Worm (Caenorhabditis elegans) whole organism, young adult: ENCODE measurements around the gene col-36.

Experiments used
- B0019.2 ChIP-seq: fragments of 200-800 bp; sonication (Bioruptor generic); conservative IDR thresholded peaks from 2 replicates; pipeline ENCODE4 v1.3.6; 2022; ENCODE audit warnings: missing genetic modification reagents, missing genetic modification characterization, missing compliant biosample characterization
- C17E4.6 ChIP-seq: fragments of 200-800 bp; sonication (Bioruptor generic); IDR thresholded peaks from 2 replicates; pipeline ENCODE4 v1.3.6; 2022; ENCODE audit warnings: missing genetic modification reagents, missing genetic modification characterization, missing compliant biosample characterization
- F22D6.2 ChIP-seq: sonication (generic microtip); optimal IDR thresholded peaks from 2 replicates; lab custom pipeline; 2016; ENCODE audit warnings: mild to moderate bottlenecking, missing genetic modification characterization, missing compliant biosample characterization
- F33H1.4 ChIP-seq: fragments of 200-800 bp; sonication (Bioruptor generic); IDR thresholded peaks from 2 replicates; pipeline ENCODE4 v1.3.6; 2022; ENCODE audit warnings: missing genetic modification reagents, missing genetic modification characterization, missing compliant biosample characterization
- F39B2.1 ChIP-seq: fragments of 200-800 bp; sonication (Bioruptor generic); IDR thresholded peaks from 2 replicates; pipeline ENCODE4 v1.3.6; 2022; ENCODE audit warnings: missing genetic modification reagents, missing genetic modification characterization, missing compliant biosample characterization
- F49E8.2 ChIP-seq: sonication (generic microtip); optimal IDR thresholded peaks from 3 replicates; lab custom pipeline; 2017; ENCODE audit warnings: missing genetic modification characterization, mild to moderate bottlenecking, missing compliant biosample characterization, antibody characterized with exemption, moderate library complexity; ENCODE audit not compliant: insufficient read depth
- F57A8.1 ChIP-seq: fragments of 200-800 bp; sonication (Bioruptor generic); optimal IDR thresholded peaks from 2 replicates; lab custom pipeline; 2018; ENCODE audit warnings: mild to moderate bottlenecking, missing genetic modification characterization, moderate library complexity, missing compliant biosample characterization
- K11D2.4 ChIP-seq: fragments of 200-800 bp; sonication (Bioruptor generic); IDR thresholded peaks from 2 replicates; pipeline ENCODE4 v1.3.6; 2022; ENCODE audit warnings: missing genetic modification reagents, missing genetic modification characterization, missing compliant biosample characterization
- T07F8.4 ChIP-seq: sonication (generic microtip); optimal IDR thresholded peaks from 2 replicates; lab custom pipeline; 2016; ENCODE audit warnings: mild to moderate bottlenecking, missing genetic modification characterization, moderate library complexity, missing compliant biosample characterization
- Y67H2A.10 ChIP-seq: fragments of 200-800 bp; sonication (Bioruptor generic); conservative IDR thresholded peaks from 2 replicates; pipeline ENCODE4 v1.3.6; 2022; ENCODE audit warnings: missing genetic modification reagents, missing genetic modification characterization, missing compliant biosample characterization
- Y95B8A.8 ChIP-seq: fragments of 200-800 bp; sonication (Bioruptor generic); IDR thresholded peaks from 2 replicates; pipeline ENCODE4 v1.3.6; 2022; ENCODE audit warnings: missing genetic modification reagents, missing genetic modification characterization, missing compliant biosample characterization
- ZK185.1 ChIP-seq: sonication (generic microtip); optimal IDR thresholded peaks from 2 replicates; lab custom pipeline; 2016; ENCODE audit warnings: mild to moderate bottlenecking, missing genetic modification characterization, missing compliant biosample characterization; ENCODE audit not compliant: poor library complexity, severe bottlenecking
- akir-1 ChIP-seq: fragments of 200-800 bp; sonication (Bioruptor generic); optimal IDR thresholded peaks from 2 replicates; lab custom pipeline; 2018; ENCODE audit warnings: mild to moderate bottlenecking, missing genetic modification characterization, moderate library complexity, missing compliant biosample characterization
- ama-1 ChIP-seq, 3 experiments: fragments of 150-350 bp in 1 of 3; sonication (generic microtip) in 2 of 3; optimal IDR thresholded peaks; 2 replicates each; lab custom pipeline; 2014 to 2018; ENCODE audit warnings: missing biosample characterization in 2 of 3, missing genetic modification characterization in 2 of 3, missing genetic modification reagents in 2 of 3
- aptf-3 ChIP-seq: fragments of 200-800 bp; sonication (Bioruptor generic); IDR thresholded peaks from 2 replicates; pipeline ENCODE4 v1.3.6; 2022; ENCODE audit warnings: missing genetic modification characterization, missing compliant biosample characterization
- attf-3 ChIP-seq: fragments of 200-800 bp; sonication (Bioruptor generic); conservative IDR thresholded peaks from 2 replicates; pipeline ENCODE4 v1.3.6; 2022; ENCODE audit warnings: missing genetic modification reagents, missing genetic modification characterization, missing compliant biosample characterization
- bed-1 ChIP-seq: fragments of 200-800 bp; sonication (Bioruptor generic); IDR thresholded peaks from 2 replicates; pipeline ENCODE4 v1.3.6; 2022; ENCODE audit warnings: missing genetic modification reagents, missing genetic modification characterization, missing compliant biosample characterization
- ccch-3 ChIP-seq: fragments of 200-800 bp; sonication (Bioruptor generic); optimal IDR thresholded peaks from 2 replicates; lab custom pipeline; 2018; ENCODE audit warnings: mild to moderate bottlenecking, missing genetic modification characterization, missing compliant biosample characterization
- ceh-40 ChIP-seq: fragments of 200-800 bp; sonication (Bioruptor generic); IDR thresholded peaks from 2 replicates; pipeline ENCODE4 v1.3.6; 2022; ENCODE audit warnings: missing genetic modification characterization, missing compliant biosample characterization
- ceh-91 ChIP-seq: fragments of 200-800 bp; sonication (Bioruptor generic); IDR thresholded peaks from 2 replicates; pipeline ENCODE4 v1.3.6; 2022; ENCODE audit warnings: missing genetic modification reagents, missing genetic modification characterization, missing compliant biosample characterization
- die-1 ChIP-seq: sonication (generic microtip); optimal IDR thresholded peaks from 2 replicates; lab custom pipeline; 2016; ENCODE audit warnings: missing genotype, mild to moderate bottlenecking, missing genetic modification characterization, missing compliant biosample characterization
- dox-1 ChIP-seq: fragments of 200-800 bp; sonication (Bioruptor generic); IDR thresholded peaks from 2 replicates; pipeline ENCODE4 v1.3.6; 2022; ENCODE audit warnings: missing genetic modification reagents, missing genetic modification characterization, missing compliant biosample characterization
- dpff-1 ChIP-seq: sonication (generic microtip); optimal IDR thresholded peaks from 2 replicates; lab custom pipeline; 2017; ENCODE audit warnings: mild to moderate bottlenecking, missing genetic modification characterization, missing compliant biosample characterization
- dpl-1 ChIP-seq: fragments of 150-350 bp; optimal IDR thresholded peaks from 2 replicates; lab custom pipeline; 2014; ENCODE audit warnings: missing biosample characterization, missing genetic modification reagents, missing genetic modification characterization
- efl-1 ChIP-seq: fragments of 150-350 bp; optimal IDR thresholded peaks from 2 replicates; lab custom pipeline; 2014; ENCODE audit warnings: missing biosample characterization, missing genetic modification reagents, missing genetic modification characterization
- egl-44 ChIP-seq: fragments of 200-800 bp; sonication (Bioruptor generic); IDR thresholded peaks from 2 replicates; pipeline ENCODE4 v1.3.6; 2022; ENCODE audit warnings: missing genetic modification reagents, missing genetic modification characterization, missing compliant biosample characterization
- ekl-4 ChIP-seq: fragments of 200-800 bp; sonication (Bioruptor generic); IDR thresholded peaks from 2 replicates; pipeline ENCODE4 v1.3.6; 2022; ENCODE audit warnings: missing genetic modification reagents, missing genetic modification characterization, missing compliant biosample characterization
- ets-4 ChIP-seq: fragments of 200-800 bp; sonication (Bioruptor generic); optimal IDR thresholded peaks from 2 replicates; lab custom pipeline; 2018; ENCODE audit warnings: mild to moderate bottlenecking, missing genetic modification characterization, missing compliant biosample characterization
- him-1 ChIP-seq: sonication (generic microtip); optimal IDR thresholded peaks from 2 replicates; lab custom pipeline; 2016; ENCODE audit warnings: missing genotype, missing genetic modification reagents, missing genetic modification characterization, missing compliant biosample characterization
- hlh-12 ChIP-seq: sonication (generic microtip); optimal IDR thresholded peaks from 2 replicates; lab custom pipeline; 2016; ENCODE audit warnings: missing genetic modification characterization, missing compliant biosample characterization
- let-526 ChIP-seq: fragments of 200-800 bp; sonication (Bioruptor generic); IDR thresholded peaks from 2 replicates; pipeline ENCODE4 v1.3.6; 2022; ENCODE audit warnings: missing genetic modification reagents, missing genetic modification characterization, missing compliant biosample characterization
- lin-26 ChIP-seq: fragments of 200-800 bp; sonication (Bioruptor generic); IDR thresholded peaks from 2 replicates; pipeline ENCODE4 v1.3.6; 2022; ENCODE audit warnings: missing genetic modification reagents, missing genetic modification characterization, missing compliant biosample characterization
- lin-35 ChIP-seq, 3 experiments: fragments of 150-350 bp in 2 of 3; sonication (generic microtip) in 1 of 3; optimal IDR thresholded peaks; 2 replicates each; lab custom pipeline; 2014 to 2018; ENCODE audit warnings: missing biosample characterization in 3 of 3, missing genetic modification characterization in 3 of 3, missing genetic modification reagents in 3 of 3
- lin-54 ChIP-seq: fragments of 200-800 bp; sonication (Bioruptor generic); optimal IDR thresholded peaks from 2 replicates; lab custom pipeline; 2018; ENCODE audit warnings: mild to moderate bottlenecking, missing genetic modification characterization, missing compliant biosample characterization
- madf-3 ChIP-seq: fragments of 200-800 bp; sonication (Bioruptor generic); IDR thresholded peaks from 2 replicates; pipeline ENCODE4 v1.3.6; 2022; ENCODE audit warnings: missing genetic modification reagents, missing genetic modification characterization, missing compliant biosample characterization
- nfya-1 ChIP-seq: sonication (generic microtip); optimal IDR thresholded peaks from 2 replicates; lab custom pipeline; 2017; ENCODE audit warnings: antibody characterized with exemption, missing compliant biosample characterization, missing genetic modification characterization, borderline replicate concordance; ENCODE audit not compliant: insufficient read depth
- nfyb-1 ChIP-seq: fragments of 200-800 bp; sonication (Bioruptor generic); IDR thresholded peaks from 2 replicates; pipeline ENCODE4 v1.3.6; 2022; ENCODE audit warnings: missing genetic modification reagents, missing genetic modification characterization, missing compliant biosample characterization
- nhr-80 ChIP-seq: sonication (generic microtip); optimal IDR thresholded peaks from 2 replicates; lab custom pipeline; 2016; ENCODE audit warnings: missing genetic modification characterization, missing compliant biosample characterization
- snpc-1.1 ChIP-seq: sonication (generic microtip); optimal IDR thresholded peaks from 2 replicates; lab custom pipeline; 2017; ENCODE audit warnings: missing genetic modification characterization, mild to moderate bottlenecking, missing compliant biosample characterization, antibody characterized with exemption, moderate library complexity, missing genotype, missing genetic modification reagents; ENCODE audit not compliant: insufficient read depth
- snpc-4 ChIP-seq, 5 experiments: fragments of 150-350 bp in 1 of 5; sonication (generic microtip) in 4 of 5; optimal IDR thresholded peaks; 2 replicates each; lab custom pipeline; 2014 to 2018; ENCODE audit warnings: missing genetic modification characterization in 5 of 5, missing biosample characterization in 3 of 5, antibody characterized with exemption in 2 of 5, mild to moderate bottlenecking in 2 of 5, missing compliant biosample characterization in 2 of 5, missing genotype in 2 of 5, moderate library complexity in 2 of 5, missing genetic modification reagents in 1 of 5
- sptf-2 ChIP-seq: fragments of 200-800 bp; sonication (Bioruptor generic); optimal IDR thresholded peaks from 2 replicates; lab custom pipeline; 2018; ENCODE audit warnings: mild to moderate bottlenecking, missing genetic modification characterization, missing compliant biosample characterization
- tbx-9 ChIP-seq: sonication (generic microtip); optimal IDR thresholded peaks from 2 replicates; lab custom pipeline; 2016; ENCODE audit warnings: borderline replicate concordance, missing genetic modification characterization, inconsistent platforms, missing compliant biosample characterization
- unc-130 ChIP-seq: sonication (generic microtip); optimal IDR thresholded peaks from 2 replicates; lab custom pipeline; 2016; ENCODE audit warnings: missing genetic modification reagents, missing genetic modification characterization, missing compliant biosample characterization
- xnd-1 ChIP-seq: sonication (generic microtip); optimal IDR thresholded peaks from 2 replicates; lab custom pipeline; 2016; ENCODE audit warnings: missing genotype, missing genetic modification reagents, missing genetic modification characterization, missing compliant biosample characterization
- ztf-26 ChIP-seq: sonication (generic microtip); optimal IDR thresholded peaks from 2 replicates; lab custom pipeline; 2017; ENCODE audit warnings: missing genetic modification characterization, missing compliant biosample characterization
- ztf-28 ChIP-seq: fragments of 200-800 bp; sonication (Bioruptor generic); IDR thresholded peaks from 2 replicates; pipeline ENCODE4 v1.3.6; 2022; ENCODE audit warnings: missing genetic modification reagents, missing genetic modification characterization, missing compliant biosample characterization

Gene col-36

DNA sequence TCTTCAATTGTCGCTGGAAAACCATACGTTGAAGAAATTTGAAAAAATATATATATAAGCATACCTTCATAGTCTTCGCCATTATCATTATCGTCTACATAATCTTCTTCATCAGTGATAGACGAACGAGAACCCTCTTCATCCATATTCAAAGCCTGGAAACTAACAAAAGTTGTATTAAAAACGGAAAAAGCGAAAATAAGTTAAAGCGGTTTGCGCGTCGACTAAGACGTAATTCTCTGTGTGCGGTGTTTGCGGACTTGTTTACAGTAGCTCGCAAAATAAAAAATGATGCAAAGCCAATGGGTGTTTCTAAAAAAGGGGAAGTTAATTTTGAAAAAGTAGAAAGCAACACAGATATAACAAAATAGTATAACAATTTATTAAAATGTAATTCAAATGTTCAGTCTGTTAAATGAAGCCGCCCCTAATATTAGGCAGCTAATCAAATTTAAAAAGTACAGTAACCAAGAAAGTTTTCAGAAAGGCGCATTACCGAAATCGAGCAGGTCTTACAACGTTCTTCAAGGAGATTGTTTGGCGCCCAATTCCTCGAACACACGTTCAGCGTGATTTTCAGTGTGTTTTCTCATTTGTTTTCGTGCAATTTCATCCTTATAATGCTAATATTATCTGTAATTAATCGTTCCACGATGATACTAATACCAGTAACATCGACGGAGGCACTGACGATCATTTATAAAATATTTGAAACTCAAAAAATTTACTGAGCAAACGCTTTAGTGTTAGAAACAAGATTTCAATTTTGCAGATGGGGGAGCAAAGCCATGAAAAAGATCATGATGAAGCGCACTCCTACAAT is 36.5 kb downstream of the col-36 start, which contains the start of the genes T07F8.4 and gld-3 (continued):
- TF ChIP-seq lin-35 (GFP tag; optimal IDR thresholded peaks at IDR 0.05; lab: Kevin White, UChicago) (no peak), let-526 (GFP tag; lab: Robert Waterston, UW) (no peak), F39B2.1 (GFP tag; lab: Robert Waterston, UW) (no peak), bed-1 (GFP tag; lab: Robert Waterston, UW) (no peak), dpl-1 (GFP tag; lab: Kevin White, UChicago) (peak; percentile 29), lin-54 (peak; percentile 71), nfya-1 (tag; lab: Kevin White, UChicago) (no peak), sptf-2 (GFP tag; lab: Kevin White, UChicago) (no peak), T07F8.4 (no peak), F22D6.2 (no peak), madf-3 (GFP tag; lab: Robert Waterston, UW) (no peak), B0019.2 (GFP tag; lab: Robert Waterston, UW) (no peak), nhr-80 (tag; lab: Kevin White, UChicago) (no peak), ekl-4 (GFP tag; lab: Robert Waterston, UW) (0 out of 2 replicates have a peak, but pooled peaks have one; percentile 28), dpff-1 (no peak), snpc-1.1 (tag; lab: Kevin White, UChicago) (no peak), hlh-12 (no peak), C17E4.6 (GFP tag; lab: Robert Waterston, UW) (no peak), K11D2.4 (GFP tag; lab: Robert Waterston, UW) (no peak), efl-1 (GFP tag; lab: Kevin White, UChicago) (peak; percentile 82), F57A8.1 (GFP tag; lab: Kevin White, UChicago) (no peak), ztf-28 (0 out of 2 replicates have a peak, but pooled peaks have one; percentile 4), egl-44 (GFP tag; lab: Robert Waterston, UW) (no peak), aptf-3 (GFP tag; lab: Robert Waterston, UW) (no peak), lin-26 (GFP tag; lab: Robert Waterston, UW) (no peak), tbx-9 (tag; lab: Kevin White, UChicago) (no peak), snpc-4 (GFP tag; optimal IDR thresholded peaks at IDR 0.05; lab: Kevin White, UChicago) (no peak), snpc-4 (tag; optimal IDR thresholded peaks at IDR 0.05; lab: Kevin White, UChicago) (peak in 2 of 4 experiments; percentile 15 to 32), ceh-91 (GFP tag; lab: Robert Waterston, UW) (peak; percentile 80), akir-1 (GFP tag; lab: Kevin White, UChicago) (no peak), unc-130 (GFP tag; lab: Kevin White, UChicago) (no peak), nfyb-1 (GFP tag; lab: Robert Waterston, UW) (no peak), ceh-40 (GFP tag; lab: Robert Waterston, UW) (no peak), ccch-3 (GFP tag; lab: Kevin White, UChicago) (no peak), F33H1.4 (GFP tag; lab: Robert Waterston, UW) (peak; percentile 87), Y67H2A.10 (no peak), him-1 (tag; lab: Kevin White, UChicago) (peak; percentile 24), attf-3 (GFP tag; lab: Robert Waterston, UW) (no peak), ama-1 (optimal IDR thresholded peaks at IDR 0.05; lab: Kevin White, UChicago) (no peak), ama-1 (GFP tag; optimal IDR thresholded peaks at IDR 0.05; lab: Kevin White, UChicago) (no peak), die-1 (tag; lab: Kevin White, UChicago) (no peak), xnd-1 (peak; percentile 85), dox-1 (peak; percentile 69), Y95B8A.8 (GFP tag; lab: Robert Waterston, UW) (0 out of 2 replicates have a peak, but pooled peaks have one; percentile 37), ets-4 (GFP tag; lab: Kevin White, UChicago) (no peak), ZK185.1 (no peak), F49E8.2 (peak; percentile 58), ztf-26 (tag; lab: Kevin White, UChicago) (no peak)
